Fruit fly (Drosophila melanogaster): ENCODE measurements around the gene Cox10.

Gene Cox10

DNA sequence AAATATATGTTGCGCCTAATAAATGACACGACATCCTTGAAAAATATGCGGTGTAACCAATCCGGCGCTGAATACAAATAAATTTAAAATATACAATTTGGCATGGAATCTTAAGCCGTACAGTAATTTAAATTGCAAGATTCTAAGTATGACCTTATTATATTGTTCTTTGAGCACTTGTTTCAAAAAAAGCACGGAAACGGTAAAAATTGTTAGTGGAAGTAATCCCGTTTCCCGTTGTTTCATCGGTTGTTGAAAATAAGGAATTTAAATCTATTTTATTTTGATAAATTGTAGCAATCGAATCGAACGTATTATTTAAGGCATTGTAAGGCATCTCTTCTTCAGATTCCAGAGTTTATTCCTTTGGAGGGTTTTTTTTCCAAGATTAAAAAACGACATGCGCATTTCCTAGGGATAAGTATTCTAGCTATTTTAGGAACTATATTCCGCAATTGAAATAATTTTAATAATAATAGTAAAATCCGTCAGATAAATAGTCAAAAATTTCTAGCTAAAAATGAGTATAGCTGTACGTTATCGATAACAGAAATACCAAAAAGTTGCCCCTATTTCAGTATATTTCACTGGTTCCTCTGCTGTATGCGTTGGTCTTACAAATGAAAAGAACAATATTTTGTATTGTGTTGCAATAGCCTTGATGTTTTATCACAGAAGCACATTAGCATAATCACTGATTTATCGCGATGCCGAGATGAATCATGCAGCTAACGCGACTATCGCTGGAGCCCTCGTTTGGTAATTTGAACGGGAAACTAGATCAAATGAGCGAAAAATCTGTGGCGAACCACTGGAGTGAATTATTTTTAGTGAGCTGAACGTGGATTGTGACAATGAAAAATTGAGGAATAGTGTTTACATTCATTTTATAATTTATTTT lies 2.1 kb downstream of the Cox10 start, which contains the start of gene GATAd (continued):
- TF ChIP-seq Bteb2 (GFP tag; optimal IDR thresholded peaks at IDR 0.05) (no peak), Nf-YB (GFP tag; optimal IDR thresholded peaks at IDR 0.05) (no peak), mam (GFP tag; optimal IDR thresholded peaks at IDR 0.05) (peak; percentile 14), CG31441 (GFP tag; IDR thresholded peaks at IDR 0.05) (no peak), CG10462 (GFP tag; optimal IDR thresholded peaks at IDR 0.05) (no peak), Vsx1 (GFP tag; optimal IDR thresholded peaks at IDR 0.05) (no peak), Chrac-16 (GFP tag; optimal IDR thresholded peaks at IDR 0.05) (no peak), H2.0 (GFP tag; IDR thresholded peaks at IDR 0.05) (no peak), E2f1 (GFP tag; IDR thresholded peaks at IDR 0.05) (no peak), CG13624 (GFP tag; optimal IDR thresholded peaks at IDR 0.05) (no peak), HLHmδ (GFP tag; optimal IDR thresholded peaks at IDR 0.05) (no peak), sim (GFP tag; IDR thresholded peaks at IDR 0.05) (no peak), gsb-n (tag; optimal IDR thresholded peaks at IDR 0.05) (no peak), CG8388 (GFP tag; optimal IDR thresholded peaks at IDR 0.05) (no peak), CG5180 (GFP tag; optimal IDR thresholded peaks at IDR 0.05) (no peak), hbn (GFP tag; IDR thresholded peaks at IDR 0.05; ENCODE audit: partially characterized antibody) (no peak), NfI (GFP tag; optimal IDR thresholded peaks at IDR 0.05) (no peak), CG34422 (GFP tag; IDR thresholded peaks at IDR 0.05) (no peak), CG1603 (tag; optimal IDR thresholded peaks at IDR 0.05) (peak; percentile 94), ERR (GFP tag; optimal IDR thresholded peaks at IDR 0.05) (no peak), CG11695 (GFP tag; IDR thresholded peaks at IDR 0.05) (no peak), CG33213 (GFP tag; optimal IDR thresholded peaks at IDR 0.05) (no peak), CG10274 (GFP tag; optimal IDR thresholded peaks at IDR 0.05) (no peak), grau (tag; optimal IDR thresholded peaks at IDR 0.05) (peak; percentile 19), eyg (GFP tag; optimal IDR thresholded peaks at IDR 0.05) (no peak), unc-4 (GFP tag; IDR thresholded peaks at IDR 0.05; ENCODE audit: partially characterized antibody) (no peak; the same call in 1 of the 2 replicates), CG15479 (GFP tag; optimal IDR thresholded peaks at IDR 0.05) (peak; percentile 64), CG7963 (GFP tag; IDR thresholded peaks at IDR 0.05; ENCODE audit: partially characterized antibody) (0 out of 3 replicates have a peak, but pooled peaks have one; percentile 13), CG12942 (GFP tag; optimal IDR thresholded peaks at IDR 0.05) (no peak), CG10321 (GFP tag; IDR thresholded peaks at IDR 0.05) (no peak), Drgx (GFP tag; IDR thresholded peaks at IDR 0.05) (no peak), Abd-B (GFP tag; optimal IDR thresholded peaks at IDR 0.05) (no peak), Xrp1 (GFP tag; IDR thresholded peaks at IDR 0.05) (no peak), jigr1 (GFP tag; IDR thresholded peaks at IDR 0.05) (no peak), Hr3 (GFP tag; optimal IDR thresholded peaks at IDR 0.05) (peak; percentile 12), CG12659 (GFP tag; optimal IDR thresholded peaks at IDR 0.05) (peak; percentile 65), disco-r (GFP tag; optimal IDR thresholded peaks at IDR 0.05) (no peak), CG11696 (GFP tag; IDR thresholded peaks at IDR 0.05) (no peak), CG18764 (GFP tag; optimal IDR thresholded peaks at IDR 0.05) (no peak), Fer2 (tag; optimal IDR thresholded peaks at IDR 0.05) (no peak), pfk (GFP tag; optimal IDR thresholded peaks at IDR 0.05) (peak; percentile 83), Hr51 (GFP tag; optimal IDR thresholded peaks at IDR 0.05) (no peak), Mes4 (GFP tag; optimal IDR thresholded peaks at IDR 0.05) (no peak), NFAT (GFP tag; IDR thresholded peaks at IDR 0.05) (no peak), CG32532 (GFP tag; IDR thresholded peaks at IDR 0.05) (no peak), CkIIα-i1 (GFP tag; IDR thresholded peaks at IDR 0.05) (no peak), zf30C (GFP tag; optimal IDR thresholded peaks at IDR 0.05) (no peak), sna (GFP tag; IDR thresholded peaks at IDR 0.05; ENCODE audit: partially characterized antibody) (no peak), CG11093 (GFP tag; IDR thresholded peaks at IDR 0.05) (no peak)

All from whole organism, embryonic.